Worm (Caenorhabditis elegans) whole organism, late embryonic: ENCODE data around the gene glrx-3.

Experiments
- F13H6.1 ChIP-seq: sonication (generic microtip); optimal IDR thresholded peaks from 2 replicates; lab custom pipeline; 2016; ENCODE audit warnings: missing genetic modification characterization, missing compliant biosample characterization
- nfya-1 ChIP-seq: sonication (generic microtip); optimal IDR thresholded peaks from 2 replicates; lab custom pipeline; 2017; ENCODE audit warnings: missing genetic modification characterization, mild to moderate bottlenecking, missing compliant biosample characterization, antibody characterized with exemption, moderate library complexity
- unc-55 ChIP-seq: sonication (generic microtip); optimal IDR thresholded peaks from 2 replicates; lab custom pipeline; 2017; ENCODE audit warnings: missing biosample characterization, missing genetic modification reagents, missing genetic modification characterization

DNA sequence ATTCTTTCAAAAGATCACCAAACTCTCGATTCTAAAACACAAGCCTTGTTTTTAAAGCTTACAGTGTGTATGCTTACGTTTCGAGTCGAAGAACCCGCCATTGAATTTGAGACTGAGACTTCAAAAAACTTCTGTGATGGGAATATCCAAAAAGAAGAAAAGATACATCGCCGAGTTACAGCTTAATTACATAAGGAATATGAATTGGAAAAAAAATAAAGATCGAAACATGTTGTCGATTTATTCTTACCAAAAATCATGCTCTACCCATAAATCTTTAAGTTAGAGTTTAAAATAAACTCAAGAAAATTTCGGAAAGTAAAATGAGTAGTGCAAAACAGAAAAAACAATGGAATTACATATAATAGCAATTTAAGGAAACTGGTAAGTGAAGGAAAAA, 45.1 kb upstream of the glrx-3 start, which contains the start of gene F13A2.10:
- no peak for TF ChIP-seq unc-55
- no peak for TF ChIP-seq F13H6.1
- no peak for TF ChIP-seq nfya-1
